Fruit fly (Drosophila melanogaster): ENCODE results near the gene Cdc27.

DNA sequence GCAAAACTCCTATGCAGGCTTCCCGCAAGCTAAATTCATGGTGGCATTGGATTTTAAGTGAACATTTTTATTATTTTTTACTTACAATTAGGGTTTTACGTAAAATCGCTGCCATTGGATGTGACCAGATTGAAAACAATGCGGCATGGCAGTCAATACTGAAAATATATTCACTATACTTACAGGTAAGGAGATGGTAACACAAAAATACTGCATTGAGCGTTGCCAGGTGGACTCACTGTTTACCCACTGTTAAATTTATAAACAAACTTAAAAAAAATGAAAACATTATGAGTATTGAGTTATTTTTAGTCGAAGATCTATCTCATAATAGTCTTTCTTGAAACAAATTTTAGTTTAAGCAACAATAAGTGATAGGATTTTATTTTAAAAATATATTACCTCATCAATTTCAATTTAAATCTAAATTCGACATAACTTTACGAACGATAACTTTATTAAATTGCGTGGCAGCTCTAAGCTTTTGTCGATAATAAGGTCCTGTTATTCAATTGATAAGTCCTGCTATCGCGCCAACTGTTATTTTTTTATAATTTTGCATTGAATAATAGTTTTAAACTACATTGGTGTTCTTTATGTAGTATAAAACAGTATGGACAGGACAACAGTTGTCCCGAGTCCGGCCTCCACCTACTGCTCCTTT, 5.2 kb downstream of the Cdc27 start, which contains the start of the genes mRpL50 and mei-P22:
- no peak for TF ChIP-seq pan (optimal IDR thresholded peaks at IDR 0.05)
- TF ChIP-seq psq (GFP tag; optimal IDR thresholded peaks at IDR 0.05): no peak
- no peak for TF ChIP-seq sage (GFP tag; optimal IDR thresholded peaks at IDR 0.05)
- TF ChIP-seq Abd-B (GFP tag; optimal IDR thresholded peaks at IDR 0.05): no peak
- TF ChIP-seq Dfd (GFP tag; optimal IDR thresholded peaks at IDR 0.05): no peak
- TF ChIP-seq Dif (GFP tag; optimal IDR thresholded peaks at IDR 0.05; ENCODE audit: partially characterized antibody): no peak
- TF ChIP-seq Myc (optimal IDR thresholded peaks at IDR 0.05): no peak
- no peak for TF ChIP-seq lola (GFP tag; optimal IDR thresholded peaks at IDR 0.05)
- TF ChIP-seq OdsH (GFP tag; optimal IDR thresholded peaks at IDR 0.05): no peak
- no peak for TF ChIP-seq N (GFP tag; optimal IDR thresholded peaks at IDR 0.05)
- TF ChIP-seq HLH106 (tag; optimal IDR thresholded peaks at IDR 0.05): no peak
- TF ChIP-seq foxo (GFP tag; optimal IDR thresholded peaks at IDR 0.05): peak in 1 of 2 experiments; percentile 43
- peak; percentile 88 for TF ChIP-seq rgr (GFP tag; optimal IDR thresholded peaks at IDR 0.05)
